Worm (Caenorhabditis elegans): Measurements from ENCODE around the gene cnnm-5.

Gene cnnm-5

ce11 chrIII:3876197-3876897 lies 47.3 kb upstream of the cnnm-5 start (continued):
- TF ChIP-seq lir-3 (tag; optimal IDR thresholded peaks at IDR 0.05; ENCODE audit: poor library complexity) (no peak), elt-3 (tag; optimal IDR thresholded peaks at IDR 0.05) (no peak), tlp-1 (tag; optimal IDR thresholded peaks at IDR 0.05) (no peak), efl-1 (optimal IDR thresholded peaks at IDR 0.05) (no peak), efl-1 (GFP tag; optimal IDR thresholded peaks at IDR 0.05 in 1 of 2) (peak in 1 of 2 experiments; percentile 66)

DNA sequence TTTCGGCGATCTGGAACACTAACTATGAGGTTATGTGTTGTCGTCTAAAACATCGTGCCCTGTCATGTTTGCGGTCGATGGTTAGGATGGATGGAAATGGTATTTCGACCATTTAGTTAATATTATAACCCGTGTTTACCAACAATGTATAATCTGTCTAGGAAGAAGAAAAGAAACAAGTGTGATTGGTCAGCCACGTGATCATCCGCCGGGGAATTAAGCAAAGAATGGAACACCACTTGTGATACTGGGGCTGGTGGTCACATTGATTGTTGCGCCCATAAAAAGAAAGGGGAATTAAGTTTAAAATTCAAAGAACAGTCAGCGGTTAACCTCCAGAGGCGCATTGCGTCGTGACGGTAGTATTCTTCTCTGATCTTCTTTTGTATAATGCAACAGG lies 46.6 kb upstream of the cnnm-5 start:
- TF ChIP-seq lin-13 (GFP tag; optimal IDR thresholded peaks at IDR 0.05) (no peak), fkh-8 (tag; optimal IDR thresholded peaks at IDR 0.05) (no peak), hlh-17 (GFP tag; optimal IDR thresholded peaks at IDR 0.05; ENCODE audit: borderline replicate concordance) (no peak), nhr-85 (tag) (peak; percentile 90), nhr-237 (tag; optimal IDR thresholded peaks at IDR 0.05) (no peak), nhr-84 (tag; optimal IDR thresholded peaks at IDR 0.05) (no peak), ztf-11 (tag; optimal IDR thresholded peaks at IDR 0.05) (no peak), unc-130 (tag; optimal IDR thresholded peaks at IDR 0.05) (peak; percentile 10), ztf-4 (tag; optimal IDR thresholded peaks at IDR 0.05) (no peak), unc-86 (tag; optimal IDR thresholded peaks at IDR 0.05) (no peak), tlp-1 (tag; optimal IDR thresholded peaks at IDR 0.05) (no peak), xbp-1 (tag; optimal IDR thresholded peaks at IDR 0.05) (no peak), nhr-76 (tag; optimal IDR thresholded peaks at IDR 0.05) (no peak), nhr-12 (tag; optimal IDR thresholded peaks at IDR 0.05) (no peak), elt-2 (tag; optimal IDR thresholded peaks at IDR 0.05) (peak; percentile 44), ceh-82 (tag; optimal IDR thresholded peaks at IDR 0.05) (no peak), lin-35 (GFP tag; optimal IDR thresholded peaks at IDR 0.05) (peak in 1 of 2 experiments; percentile 80), mab-9 (GFP tag; IDR thresholded peaks at IDR 0.05) (no peak), unc-98 (GFP tag; IDR thresholded peaks at IDR 0.05) (no peak), unc-30 (tag; optimal IDR thresholded peaks at IDR 0.05) (no peak), fos-1 (tag; optimal IDR thresholded peaks at IDR 0.05) (no peak), nhr-71 (tag; optimal IDR thresholded peaks at IDR 0.05) (peak; percentile 70), ceh-63 (GFP tag; optimal IDR thresholded peaks at IDR 0.05) (no peak), lin-14 (GFP tag; optimal IDR thresholded peaks at IDR 0.05) (peak; percentile 62), swsn-7 (tag; optimal IDR thresholded peaks at IDR 0.05) (no peak), aly-2 (tag; optimal IDR thresholded peaks at IDR 0.05) (no peak), ets-5 (GFP tag; IDR thresholded peaks at IDR 0.05) (no peak), nhr-28 (tag; optimal IDR thresholded peaks at IDR 0.05) (no peak), tbx-2 (tag; optimal IDR thresholded peaks at IDR 0.05) (peak; percentile 56), ceh-90 (tag; optimal IDR thresholded peaks at IDR 0.05) (no peak), lin-15B (tag; optimal IDR thresholded peaks at IDR 0.05) (no peak), sptf-1 (tag; optimal IDR thresholded peaks at IDR 0.05) (no peak), mef-2 (tag; optimal IDR thresholded peaks at IDR 0.05) (no peak), C16A3.4 (tag; optimal IDR thresholded peaks at IDR 0.05) (peak; percentile 4), zip-4 (GFP tag; optimal IDR thresholded peaks at IDR 0.05) (no peak), efl-1 (optimal IDR thresholded peaks at IDR 0.05) (no peak), efl-1 (GFP tag; optimal IDR thresholded peaks at IDR 0.05 in 1 of 2) (peak in 1 of 2 experiments; percentile 85), hlh-4 (tag; optimal IDR thresholded peaks at IDR 0.05) (no peak), Y116A8C.19 (tag; optimal IDR thresholded peaks at IDR 0.05; ENCODE audit: borderline replicate concordance) (no peak), C34B4.2 (tag; optimal IDR thresholded peaks at IDR 0.05) (no peak), ceh-88 (GFP tag; IDR thresholded peaks at IDR 0.05) (no peak), efl-3 (GFP tag; optimal IDR thresholded peaks at IDR 0.05) (no peak), blmp-1 (tag; optimal IDR thresholded peaks at IDR 0.05) (peak; percentile 75), nhr-47 (tag; optimal IDR thresholded peaks at IDR 0.05) (peak; percentile 24), snpc-4 (tag; optimal IDR thresholded peaks at IDR 0.05) (no peak), fkh-4 (tag; optimal IDR thresholded peaks at IDR 0.05; ENCODE audit: borderline replicate concordance) (no peak), vab-15 (tag; optimal IDR thresholded peaks at IDR 0.05) (no peak), ces-1 (GFP tag; optimal IDR thresholded peaks at IDR 0.05) (no peak), pqm-1 (tag; optimal IDR thresholded peaks at IDR 0.05) (no peak)

All from whole organism, L1 larva.